Worm (Caenorhabditis elegans) whole organism, L3 larva: Measurements from ENCODE around the gene Y6E2A.5.

Experiments used
- R02D3.7 ChIP-seq: fragments of 150-350 bp; optimal IDR thresholded peaks from 2 replicates; lab custom pipeline; 2014; ENCODE audit warnings: missing biosample characterization, missing genetic modification characterization
- ama-1 ChIP-seq: fragments of 150-350 bp; optimal IDR thresholded peaks from 2 replicates; lab custom pipeline; 2018
- jun-1 ChIP-seq: fragments of 150-350 bp; optimal IDR thresholded peaks from 2 replicates; lab custom pipeline; 2014; ENCODE audit warnings: missing biosample characterization, missing genetic modification reagents, missing genetic modification characterization
- nhr-237 ChIP-seq: fragments of 150-350 bp; optimal IDR thresholded peaks from 2 replicates; lab custom pipeline; 2014; ENCODE audit warnings: missing biosample characterization, missing genetic modification characterization

ce11 chrV:15712385-15712784, 6.1 kb downstream of the Y6E2A.5 start:
- no peak for TF ChIP-seq ama-1 (lab: Kevin White, UChicago)
- TF ChIP-seq R02D3.7 (tag; lab: Kevin White, UChicago) = no peak
- TF ChIP-seq nhr-237 (tag; lab: Kevin White, UChicago) = no peak
- TF ChIP-seq jun-1 (tag; lab: Kevin White, UChicago) = no peak
